Worm (Caenorhabditis elegans) whole organism, L4 larva: Measurements from ENCODE around the gene clec-63.

ENCODE experiments used
- F26F4.8 ChIP-seq: fragments of 200-800 bp; sonication (Bioruptor generic); conservative IDR thresholded peaks from 2 replicates; pipeline ENCODE4 v1.3.6; 2022; ENCODE audit warnings: missing genetic modification characterization, missing compliant biosample characterization
- F49E8.2 ChIP-seq: sonication (generic microtip); optimal IDR thresholded peaks from 2 replicates; lab custom pipeline; 2016; ENCODE audit warnings: missing compliant biosample characterization, mild to moderate bottlenecking, missing genetic modification characterization, borderline replicate concordance
- T20F7.1 ChIP-seq: fragments of 200-800 bp; sonication (Bioruptor generic); optimal IDR thresholded peaks from 2 replicates; lab custom pipeline; 2018; ENCODE audit warnings: mild to moderate bottlenecking, missing genetic modification characterization, missing compliant biosample characterization
- Y48G9A.11 ChIP-seq: fragments of 200-800 bp; sonication (Bioruptor generic); IDR thresholded peaks from 2 replicates; pipeline ENCODE4 v1.3.6; 2022; ENCODE audit warnings: missing genetic modification reagents, missing genetic modification characterization, missing compliant biosample characterization
- ZK337.2 ChIP-seq: fragments of 200-800 bp; sonication (Bioruptor generic); IDR thresholded peaks from 2 replicates; pipeline ENCODE4 v1.3.6; 2022; ENCODE audit warnings: missing genetic modification reagents, missing genetic modification characterization, missing compliant biosample characterization
- aly-2 ChIP-seq: sonication (generic microtip); optimal IDR thresholded peaks from 2 replicates; lab custom pipeline; 2018; ENCODE audit warnings: missing biosample characterization, missing genetic modification characterization
- ama-1 ChIP-seq: fragments of 150-350 bp; optimal IDR thresholded peaks from 2 replicates; lab custom pipeline; 2014; ENCODE audit warnings: inconsistent platforms, mixed read lengths
- ceh-20 ChIP-seq: fragments of 200-800 bp; sonication (Bioruptor generic); IDR thresholded peaks from 2 replicates; pipeline ENCODE4 v1.3.6; 2022; ENCODE audit warnings: missing genetic modification reagents, missing genetic modification characterization, missing compliant biosample characterization
- ceh-28 ChIP-seq: fragments of 150-350 bp; optimal IDR thresholded peaks from 2 replicates; lab custom pipeline; 2014; ENCODE audit warnings: missing biosample characterization, missing genetic modification reagents, missing genetic modification characterization
- ceh-32 ChIP-seq: sonication (generic microtip); optimal IDR thresholded peaks from 2 replicates; lab custom pipeline; 2016; ENCODE audit warnings: mild to moderate bottlenecking, missing genetic modification characterization, missing compliant biosample characterization; ENCODE audit not compliant: poor library complexity
- daf-12 ChIP-seq: fragments of 150-350 bp; optimal IDR thresholded peaks from 2 replicates; lab custom pipeline; 2014; ENCODE audit warnings: missing biosample characterization, missing genetic modification reagents, missing genetic modification characterization
- daf-16 ChIP-seq, 3 experiments: sonication (generic microtip); optimal IDR thresholded peaks; 2 replicates each; lab custom pipeline; 2016 to 2017; ENCODE audit warnings: missing genetic modification characterization in 3 of 3, missing genetic modification reagents in 3 of 3, mild to moderate bottlenecking in 2 of 3, missing compliant biosample characterization in 2 of 3, missing biosample characterization in 1 of 3, moderate library complexity in 1 of 3
- daf-8 ChIP-seq: fragments of 200-800 bp; sonication (Bioruptor generic); IDR thresholded peaks from 2 replicates; pipeline ENCODE4 v1.3.6; 2022; ENCODE audit warnings: missing genetic modification characterization, missing compliant biosample characterization
- dmd-6 ChIP-seq: fragments of 200-800 bp; sonication (Bioruptor generic); IDR thresholded peaks from 2 replicates; pipeline ENCODE4 v1.3.6; 2022; ENCODE audit warnings: missing genetic modification reagents, missing genetic modification characterization, missing compliant biosample characterization
- egl-27 ChIP-seq: sonication (generic microtip); optimal IDR thresholded peaks from 3 replicates; lab custom pipeline; 2017; ENCODE audit warnings: missing biosample characterization, missing genetic modification reagents, missing genetic modification characterization
- egl-43 ChIP-seq: fragments of 200-800 bp; sonication (Bioruptor generic); IDR thresholded peaks from 2 replicates; pipeline ENCODE4 v1.3.6; 2022; ENCODE audit warnings: missing genetic modification reagents, missing genetic modification characterization, missing compliant biosample characterization
- fos-1 ChIP-seq: fragments of 150-350 bp; optimal IDR thresholded peaks from 2 replicates; lab custom pipeline; 2014; ENCODE audit warnings: missing biosample characterization, missing genetic modification characterization
- hif-1 ChIP-seq, 2 experiments: sonication (generic microtip); optimal IDR thresholded peaks; 2 replicates each; lab custom pipeline; 2016 to 2017; ENCODE audit warnings: missing compliant biosample characterization in 2 of 2, missing genetic modification characterization in 2 of 2, missing genetic modification reagents in 2 of 2, missing genotype in 2 of 2, mild to moderate bottlenecking in 1 of 2
- hlh-11 ChIP-seq: fragments of 200-800 bp; sonication (Bioruptor generic); optimal IDR thresholded peaks from 2 replicates; lab custom pipeline; 2018; ENCODE audit warnings: mild to moderate bottlenecking, missing genetic modification characterization, missing compliant biosample characterization
- jun-1 ChIP-seq: fragments of 150-350 bp; optimal IDR thresholded peaks from 2 replicates; lab custom pipeline; 2014; ENCODE audit warnings: missing biosample characterization, missing genetic modification reagents, missing genetic modification characterization
- lim-7 ChIP-seq: fragments of 200-800 bp; sonication (Bioruptor generic); IDR thresholded peaks from 2 replicates; pipeline ENCODE4 v1.3.6; 2022; ENCODE audit warnings: missing genetic modification characterization, missing compliant biosample characterization
- lin-13 ChIP-seq: fragments of 150-350 bp; optimal IDR thresholded peaks from 2 replicates; lab custom pipeline; 2014; ENCODE audit warnings: missing biosample characterization, missing genetic modification reagents, missing genetic modification characterization
- lin-29 ChIP-seq: fragments of 200-800 bp; sonication (Bioruptor generic); IDR thresholded peaks from 2 replicates; pipeline ENCODE4 v1.3.6; 2022; ENCODE audit warnings: missing genetic modification reagents, missing genetic modification characterization, missing compliant biosample characterization
- lin-38 ChIP-seq: fragments of 200-800 bp; sonication (Bioruptor generic); IDR thresholded peaks from 2 replicates; pipeline ENCODE4 v1.3.6; 2022; ENCODE audit warnings: missing genetic modification reagents, missing genetic modification characterization, missing compliant biosample characterization
- lsy-2 ChIP-seq, 2 experiments: fragments of 150-350 bp in 1 of 2; sonication (generic microtip) in 1 of 2; optimal IDR thresholded peaks; 2 replicates each; lab custom pipeline; 2014 to 2017; ENCODE audit warnings: missing biosample characterization in 2 of 2, missing genetic modification characterization in 2 of 2
- madf-9 ChIP-seq: fragments of 200-800 bp; sonication (Bioruptor generic); conservative IDR thresholded peaks from 2 replicates; pipeline ENCODE4 v1.3.6; 2022; ENCODE audit warnings: missing genetic modification reagents, missing genetic modification characterization, missing compliant biosample characterization
- mxl-2 ChIP-seq: fragments of 200-800 bp; sonication (Bioruptor generic); conservative IDR thresholded peaks from 2 replicates; pipeline ENCODE4 v1.3.6; 2022; ENCODE audit warnings: missing genetic modification reagents, missing genetic modification characterization, missing compliant biosample characterization
- nhr-102 ChIP-seq: sonication (generic microtip); optimal IDR thresholded peaks from 2 replicates; lab custom pipeline; 2016; ENCODE audit warnings: mild to moderate bottlenecking, missing genetic modification characterization, moderate library complexity, missing compliant biosample characterization
- nhr-111 ChIP-seq: fragments of 200-800 bp; sonication (Bioruptor generic); optimal IDR thresholded peaks from 2 replicates; lab custom pipeline; 2018; ENCODE audit warnings: mild to moderate bottlenecking, missing genetic modification characterization, missing compliant biosample characterization
- nhr-25 ChIP-seq: sonication (generic microtip); optimal IDR thresholded peaks from 2 replicates; lab custom pipeline; 2017; ENCODE audit warnings: missing genetic modification characterization, mild to moderate bottlenecking, missing compliant biosample characterization, antibody characterized with exemption, moderate library complexity, borderline replicate concordance; ENCODE audit not compliant: insufficient read depth
- nhr-28 ChIP-seq: fragments of 150-350 bp; optimal IDR thresholded peaks from 2 replicates; lab custom pipeline; 2014; ENCODE audit warnings: missing biosample characterization, missing genetic modification characterization
- nhr-42 ChIP-seq: fragments of 200-800 bp; sonication (Bioruptor generic); IDR thresholded peaks from 2 replicates; pipeline ENCODE4 v1.3.6; 2022; ENCODE audit warnings: missing genetic modification characterization, missing compliant biosample characterization
- nhr-48 ChIP-seq: sonication (generic microtip); optimal IDR thresholded peaks from 2 replicates; lab custom pipeline; 2016; ENCODE audit warnings: mild to moderate bottlenecking, missing genetic modification characterization, missing compliant biosample characterization
- nhr-6 ChIP-seq: fragments of 150-350 bp; optimal IDR thresholded peaks from 2 replicates; lab custom pipeline; 2014; ENCODE audit warnings: missing biosample characterization, missing genetic modification characterization
- pha-4 ChIP-seq, 2 experiments: fragments of 150-350 bp in 1 of 2; fragments of 200-800 bp in 1 of 2; sonication (Bioruptor generic) in 1 of 2; IDR thresholded peaks in 1 of 2; optimal IDR thresholded peaks in 1 of 2; 2 replicates each; pipeline versions ENCODE4 v1.3.6 to Lab custom; 2014 to 2022; ENCODE audit warnings: missing genetic modification characterization in 2 of 2, missing genetic modification reagents in 2 of 2, missing biosample characterization in 1 of 2, missing compliant biosample characterization in 1 of 2
- saeg-2 ChIP-seq: fragments of 200-800 bp; sonication (Bioruptor generic); IDR thresholded peaks from 2 replicates; pipeline ENCODE4 v1.3.6; 2022; ENCODE audit warnings: missing genetic modification reagents, missing genetic modification characterization, missing compliant biosample characterization
- spr-1 ChIP-seq: sonication (generic microtip); optimal IDR thresholded peaks from 2 replicates; lab custom pipeline; 2016; ENCODE audit warnings: mild to moderate bottlenecking, missing genetic modification characterization, missing compliant biosample characterization
- spr-3 ChIP-seq: fragments of 200-800 bp; sonication (Bioruptor generic); optimal IDR thresholded peaks from 2 replicates; lab custom pipeline; 2018; ENCODE audit warnings: mild to moderate bottlenecking, missing genetic modification characterization, missing compliant biosample characterization
- tra-1 ChIP-seq: fragments of 200-800 bp; sonication (Bioruptor generic); IDR thresholded peaks from 2 replicates; pipeline ENCODE4 v1.3.6; 2022; ENCODE audit warnings: missing genetic modification reagents, missing genetic modification characterization, missing compliant biosample characterization
- unc-130 ChIP-seq: sonication (generic microtip); optimal IDR thresholded peaks from 2 replicates; lab custom pipeline; 2016; ENCODE audit warnings: missing genetic modification reagents, missing genetic modification characterization, missing compliant biosample characterization
- unc-62 ChIP-seq, 3 experiments: fragments of 150-350 bp in 1 of 3; sonication (generic microtip); optimal IDR thresholded peaks in 2 of 3; peaks in 1 of 3; 1 replicate in 1 of 3; 2 replicates in 2 of 3; lab custom pipeline; 2014 to 2017; ENCODE audit warnings: missing biosample characterization in 3 of 3, missing genetic modification characterization in 3 of 3, missing genetic modification reagents in 3 of 3, missing genotype in 1 of 3
- zag-1 ChIP-seq: fragments of 150-350 bp; optimal IDR thresholded peaks from 2 replicates; lab custom pipeline; 2014; ENCODE audit warnings: missing biosample characterization, missing genetic modification characterization
- zfp-3 ChIP-seq: fragments of 200-800 bp; sonication (Bioruptor generic); conservative IDR thresholded peaks from 2 replicates; pipeline ENCODE4 v1.3.6; 2022; ENCODE audit warnings: missing genetic modification reagents, missing genetic modification characterization, missing compliant biosample characterization
- zip-11 ChIP-seq: fragments of 200-800 bp; sonication (Bioruptor generic); IDR thresholded peaks from 2 replicates; pipeline ENCODE4 v1.3.6; 2022; ENCODE audit warnings: missing genetic modification characterization, missing compliant biosample characterization

The clec-63 gene

DNA sequence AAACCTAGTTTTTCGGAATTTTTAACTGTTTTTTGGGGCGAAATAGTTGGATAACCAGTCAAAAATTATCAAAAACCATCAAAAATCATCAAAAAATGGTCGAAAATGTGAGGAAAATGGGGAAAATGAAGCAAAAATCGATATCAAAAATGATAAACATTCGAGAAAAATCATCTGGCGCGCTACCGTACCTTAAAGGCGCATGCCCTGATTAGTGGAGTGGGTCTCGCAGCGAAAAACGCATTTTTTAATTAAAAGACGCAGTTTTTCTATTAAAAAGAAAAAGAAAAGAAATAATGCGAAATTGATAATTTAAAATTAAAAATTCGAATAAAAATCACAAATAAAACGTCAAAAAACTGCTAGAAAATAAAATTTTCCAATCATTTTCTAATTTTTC, 15.0 kb upstream of the clec-63 start, which contains the start of gene F35C5.1:
Gene F35C5.1, plus strand, starts transcription at position 399 of the 400 bp plus-strand sequence.
- TF ChIP-seq lin-38 (GFP tag; lab: Robert Waterston, UW): peak; percentile 39
- peak in 1 of 2 experiments; percentile 34 for TF ChIP-seq lsy-2 (tag; optimal IDR thresholded peaks at IDR 0.05; lab: Kevin White, UChicago)
- no peak for TF ChIP-seq zag-1 (tag; lab: Kevin White, UChicago)
- TF ChIP-seq daf-8: no peak
- peak; percentile 47 for TF ChIP-seq F49E8.2 (tag; lab: Kevin White, UChicago)
- TF ChIP-seq F26F4.8 (GFP tag; lab: Robert Waterston, UW): no peak
- TF ChIP-seq zfp-3 (GFP tag; lab: Robert Waterston, UW): no peak
- TF ChIP-seq ama-1: no peak
- no peak for TF ChIP-seq spr-3
- TF ChIP-seq jun-1 (tag; lab: Kevin White, UChicago): no peak
- TF ChIP-seq Y48G9A.11 (GFP tag; lab: Robert Waterston, UW): peak; percentile 63
- TF ChIP-seq hif-1 (tag; optimal IDR thresholded peaks at IDR 0.05; lab: Kevin White, UChicago): no peak
- no peak for TF ChIP-seq egl-27
- TF ChIP-seq ceh-32 (tag; lab: Kevin White, UChicago): no peak
- TF ChIP-seq saeg-2 (GFP tag; lab: Robert Waterston, UW): no peak
- no peak for TF ChIP-seq nhr-48 (tag; lab: Kevin White, UChicago)
- TF ChIP-seq aly-2: no peak
- peak; percentile 12 for TF ChIP-seq unc-130 (GFP tag; lab: Kevin White, UChicago)

DNA sequence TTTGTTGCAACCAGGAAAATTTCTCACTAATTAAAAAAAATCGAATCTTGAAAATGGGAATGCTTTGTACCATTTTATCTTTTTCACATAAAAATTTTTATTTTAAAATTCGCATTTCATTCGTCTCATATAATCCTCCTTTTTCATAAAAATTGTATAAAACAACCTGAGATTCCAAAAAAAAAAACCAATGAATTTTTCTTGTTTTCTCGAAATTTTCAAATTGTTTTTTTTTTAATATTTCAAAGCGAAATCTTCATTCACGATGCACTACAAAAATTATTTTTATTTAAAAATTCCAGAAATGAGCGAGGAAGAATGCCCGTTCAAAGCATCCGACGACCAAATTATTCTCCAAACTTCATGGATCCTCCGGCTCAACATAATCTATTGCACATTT, 10.5 kb upstream of the clec-63 start, which contains the start of gene sra-14:
Gene sra-14, plus strand, starts transcription at position 301 of the 400 bp plus-strand sequence.
- TF ChIP-seq dmd-6 (GFP tag; lab: Robert Waterston, UW): no peak
- TF ChIP-seq, all 104 proteins: peak for 0

DNA sequence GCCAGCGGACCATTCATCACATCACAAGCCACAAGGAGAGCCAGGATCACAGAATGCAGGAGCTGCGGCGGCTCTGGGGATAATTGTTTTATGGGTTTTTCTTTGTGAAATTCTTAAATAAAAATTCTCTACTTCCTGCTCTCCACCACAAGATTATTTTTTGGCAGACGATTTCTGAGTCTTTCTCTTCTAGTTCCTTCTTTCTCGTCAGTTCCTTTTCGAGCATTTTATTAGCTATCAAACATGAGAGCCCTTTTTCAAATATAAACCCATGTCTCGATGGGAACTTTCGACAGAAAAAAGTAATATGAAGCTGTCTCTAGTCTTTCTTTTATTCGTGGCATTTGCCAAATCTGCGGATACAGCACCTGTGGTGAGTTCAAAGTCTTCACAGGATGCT, 7.0 kb upstream of the clec-63 start, which contains the start of gene F35C5.3:
Gene F35C5.3, plus strand, starts transcription at position 301 of the 400 bp plus-strand sequence.
- TF ChIP-seq daf-16 (GFP tag; optimal IDR thresholded peaks at IDR 0.05; lab: Kevin White, UChicago): no peak
- no peak for TF ChIP-seq daf-16 (tag; optimal IDR thresholded peaks at IDR 0.05; lab: Kevin White, UChicago)
- no peak for TF ChIP-seq pha-4 (GFP tag; IDR thresholded peaks at IDR 0.05; lab: Robert Waterston, UW)
- TF ChIP-seq pha-4 (tag; optimal IDR thresholded peaks at IDR 0.05; lab: Kevin White, UChicago): no peak
- TF ChIP-seq ceh-28 (tag; lab: Kevin White, UChicago): no peak
- no peak for TF ChIP-seq lin-13
- no peak for TF ChIP-seq ZK337.2
- no peak for TF ChIP-seq nhr-28 (tag; lab: Kevin White, UChicago)
- TF ChIP-seq nhr-25 (tag; lab: Kevin White, UChicago): no peak
- no peak for TF ChIP-seq madf-9 (GFP tag; lab: Robert Waterston, UW)
- no peak for TF ChIP-seq unc-62 (GFP tag; optimal IDR thresholded peaks at IDR 0.05 in 1 of 2; lab: Kevin White, UChicago)
- no peak for TF ChIP-seq unc-62 (tag; optimal IDR thresholded peaks at IDR 0.05; lab: Kevin White, UChicago)
- TF ChIP-seq daf-12 (tag; lab: Kevin White, UChicago): no peak
- no peak for TF ChIP-seq tra-1
- TF ChIP-seq ceh-20 (GFP tag; lab: Robert Waterston, UW): no peak
- no peak for TF ChIP-seq hif-1 (tag; optimal IDR thresholded peaks at IDR 0.05; lab: Kevin White, UChicago)
- TF ChIP-seq lim-7: no peak
- TF ChIP-seq T20F7.1 (GFP tag; lab: Kevin White, UChicago): no peak

DNA sequence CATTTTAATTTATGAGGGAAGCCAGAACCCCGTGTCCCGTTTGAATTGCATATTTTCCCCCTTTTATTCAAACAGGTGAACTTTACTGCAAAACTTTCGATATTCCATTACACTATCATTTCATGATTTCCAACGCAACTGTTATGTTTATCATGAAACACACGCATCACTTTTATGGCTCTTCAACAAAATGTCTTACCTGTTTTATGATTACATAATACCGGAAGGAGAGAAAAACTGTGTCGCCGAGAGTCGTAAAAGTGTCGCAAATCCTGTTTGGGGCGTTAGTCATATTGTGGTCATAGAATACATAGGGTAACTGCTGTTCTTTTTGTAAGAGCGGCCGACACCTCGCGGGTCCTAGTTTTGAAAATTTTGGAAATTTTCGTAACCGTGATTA, 3.0 kb upstream of the clec-63 start:
- TF ChIP-seq dmd-6 (GFP tag; lab: Robert Waterston, UW): peak; percentile 26; the same call in 1 of the 2 replicates
- no peak for TF ChIP-seq zip-11
- no peak for TF ChIP-seq Y48G9A.11 (GFP tag; lab: Robert Waterston, UW)
- no peak for TF ChIP-seq nhr-6 (tag; lab: Kevin White, UChicago)
- TF ChIP-seq nhr-102 (tag; lab: Kevin White, UChicago): peak; percentile 56
- no peak for TF ChIP-seq spr-1 (tag; lab: Kevin White, UChicago)
- no peak for TF ChIP-seq egl-27
- TF ChIP-seq fos-1: no peak
- TF ChIP-seq nhr-111: no peak
- no peak for TF ChIP-seq daf-16 (GFP tag; optimal IDR thresholded peaks at IDR 0.05; lab: Kevin White, UChicago)
- peak; percentile 88 for TF ChIP-seq daf-16 (tag; optimal IDR thresholded peaks at IDR 0.05; lab: Kevin White, UChicago)
- TF ChIP-seq mxl-2 (GFP tag; lab: Robert Waterston, UW): no peak
- TF ChIP-seq lin-29 (GFP tag; lab: Robert Waterston, UW): no peak
- no peak for TF ChIP-seq egl-43 (GFP tag; lab: Robert Waterston, UW)
- no peak for TF ChIP-seq nhr-42
- TF ChIP-seq F49E8.2 (tag; lab: Kevin White, UChicago): no peak
- TF ChIP-seq hlh-11 (tag; lab: Kevin White, UChicago): peak; percentile 27
- TF ChIP-seq zag-1 (tag; lab: Kevin White, UChicago): no peak
